Fruit fly (Drosophila melanogaster): ENCODE results near the gene Sry-delta.

The Sry-delta gene

DNA sequence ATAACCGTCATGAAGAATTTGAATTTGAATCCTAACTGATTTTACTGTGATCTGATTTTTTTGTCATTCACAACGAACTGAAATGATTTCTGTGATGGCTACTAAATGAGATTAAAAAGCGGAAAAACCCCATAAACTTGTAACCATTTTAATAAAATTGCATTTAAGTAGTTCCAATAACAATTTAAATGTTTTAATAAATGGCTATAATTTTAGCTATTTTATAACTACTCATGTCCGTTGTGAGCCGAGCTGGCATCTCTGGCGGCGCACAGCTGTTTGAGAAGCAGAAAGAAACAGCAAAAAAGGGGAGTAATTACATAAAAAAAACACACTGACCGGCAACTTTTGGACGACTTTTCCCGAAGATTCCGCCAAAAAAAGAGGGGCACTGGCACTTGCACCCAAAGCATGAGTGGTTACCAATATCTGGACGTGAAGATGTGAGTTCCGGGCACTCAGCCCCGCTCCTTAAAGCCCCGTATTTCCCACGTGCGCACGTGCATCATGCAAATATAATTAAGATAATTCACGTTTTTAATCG is 13.5 kb downstream of the Sry-delta start, which contains the start of the genes CG7950 and Rpp14a (continued):
- TF ChIP-seq CG11247 (GFP tag; IDR thresholded peaks at IDR 0.05) (peak; percentile 58), Kr (GFP tag; optimal IDR thresholded peaks at IDR 0.05) (no peak), Atf3 (GFP tag; optimal IDR thresholded peaks at IDR 0.05) (peak; percentile 62), CG10979 (tag; optimal IDR thresholded peaks at IDR 0.05) (peak; percentile 55), CG4404 (GFP tag; IDR thresholded peaks at IDR 0.05) (peak; percentile 72), ranshi (GFP tag; IDR thresholded peaks at IDR 0.05) (peak; percentile 80), CG9797 (GFP tag; optimal IDR thresholded peaks at IDR 0.05) (peak; percentile 11), CG11085 (GFP tag; IDR thresholded peaks at IDR 0.05) (peak; percentile 68), Lhr (GFP tag; optimal IDR thresholded peaks at IDR 0.05) (peak; percentile 48), tna (GFP tag; IDR thresholded peaks at IDR 0.05; ENCODE audit: partially characterized antibody) (no peak), CG30403 (GFP tag; optimal IDR thresholded peaks at IDR 0.05) (peak; percentile 87), CG10959 (GFP tag; IDR thresholded peaks at IDR 0.05) (peak; percentile 41; the same call in 1 of the 2 replicates), aop (GFP tag; IDR thresholded peaks at IDR 0.05) (no peak), CG6854 (GFP tag; optimal IDR thresholded peaks at IDR 0.05) (no peak), Opbp (GFP tag; IDR thresholded peaks at IDR 0.05; ENCODE audit: partially characterized antibody) (no peak), cad (GFP tag; optimal IDR thresholded peaks at IDR 0.05) (no peak), CG17568 (GFP tag; optimal IDR thresholded peaks at IDR 0.05) (no peak), HmgD (GFP tag; optimal IDR thresholded peaks at IDR 0.05) (peak; percentile 40), ewg (GFP tag; optimal IDR thresholded peaks at IDR 0.05) (peak; percentile 48), mld (GFP tag; IDR thresholded peaks at IDR 0.05; ENCODE audit: partially characterized antibody) (no peak), CG8089 (GFP tag; optimal IDR thresholded peaks at IDR 0.05) (peak; percentile 24), ci (GFP tag; IDR thresholded peaks at IDR 0.05) (peak; percentile 91), chif (GFP tag; optimal IDR thresholded peaks at IDR 0.05) (peak; percentile 68 to 86), Poxn (GFP tag; IDR thresholded peaks at IDR 0.05) (peak; percentile 59; the same call in 1 of the 2 replicates), Mes4 (GFP tag; optimal IDR thresholded peaks at IDR 0.05) (peak; percentile 72), dati (GFP tag; IDR thresholded peaks at IDR 0.05) (no peak), lmd (GFP tag; IDR thresholded peaks at IDR 0.05) (peak; percentile 76), CG8924 (tag; optimal IDR thresholded peaks at IDR 0.05) (peak; percentile 65), CTCF (GFP tag; optimal IDR thresholded peaks at IDR 0.05) (no peak), CG15601 (tag; optimal IDR thresholded peaks at IDR 0.05) (peak; percentile 69), CG18011 (GFP tag; optimal IDR thresholded peaks at IDR 0.05) (peak; percentile 65), ssp (GFP tag; IDR thresholded peaks at IDR 0.05) (peak; percentile 47), CG17186 (GFP tag; optimal IDR thresholded peaks at IDR 0.05) (peak; percentile 60), CG32767 (GFP tag; IDR thresholded peaks at IDR 0.05) (peak; percentile 71), CG17912 (GFP tag; optimal IDR thresholded peaks at IDR 0.05) (peak; percentile 5), fu2 (GFP tag; optimal IDR thresholded peaks at IDR 0.05) (peak; percentile 73), Spps (tag; optimal IDR thresholded peaks at IDR 0.05) (peak; percentile 33), CG6765 (GFP tag; optimal IDR thresholded peaks at IDR 0.05) (no peak), nmo (GFP tag; optimal IDR thresholded peaks at IDR 0.05) (peak; percentile 67), CG1647 (GFP tag; optimal IDR thresholded peaks at IDR 0.05) (no peak), CG9727 (GFP tag; optimal IDR thresholded peaks at IDR 0.05) (peak; percentile 71), seq (GFP tag; IDR thresholded peaks at IDR 0.05) (peak; percentile 81), Trl (optimal IDR thresholded peaks at IDR 0.05) (no peak), Trl (GFP tag; optimal IDR thresholded peaks at IDR 0.05) (peak; percentile 84), nerfin-2 (GFP tag; IDR thresholded peaks at IDR 0.05; ENCODE audit: partially characterized antibody) (no peak), wek (GFP tag; optimal IDR thresholded peaks at IDR 0.05) (no peak), emc (GFP tag; optimal IDR thresholded peaks at IDR 0.05) (no peak), CG12942 (GFP tag; optimal IDR thresholded peaks at IDR 0.05) (peak; percentile 79), CG6654 (GFP tag; optimal IDR thresholded peaks at IDR 0.05) (no peak), croc (GFP tag; conservative IDR thresholded peaks at IDR 0.05) (no peak; the same call in 1 of the 3 replicates), eve (GFP tag; optimal IDR thresholded peaks at IDR 0.05) (no peak)
